Worm (Caenorhabditis elegans) whole organism, early embryonic: Measurements from ENCODE around the gene srh-22.

Experiments
- B0310.2 ChIP-seq: sonication (generic microtip); optimal IDR thresholded peaks from 2 replicates; lab custom pipeline; 2016; ENCODE audit warnings: mild to moderate bottlenecking, missing genetic modification characterization, missing compliant biosample characterization
- F13C5.2 ChIP-seq: sonication (generic microtip); optimal IDR thresholded peaks from 2 replicates; lab custom pipeline; 2017; ENCODE audit warnings: mild to moderate bottlenecking, missing genetic modification characterization, inconsistent platforms, missing compliant biosample characterization
- aly-1 ChIP-seq: sonication (generic microtip); optimal IDR thresholded peaks from 2 replicates; lab custom pipeline; 2016; ENCODE audit warnings: missing genetic modification characterization, missing compliant biosample characterization
- ama-1 ChIP-seq: fragments of 150-350 bp; optimal IDR thresholded peaks from 2 replicates; lab custom pipeline; 2014
- ceh-13 ChIP-seq: fragments of 200-800 bp; sonication (Bioruptor generic); optimal IDR thresholded peaks from 2 replicates; lab custom pipeline; 2018; ENCODE audit warnings: mild to moderate bottlenecking, missing genetic modification characterization, missing compliant biosample characterization
- ets-7 ChIP-seq: sonication (generic microtip); optimal IDR thresholded peaks from 2 replicates; lab custom pipeline; 2016; ENCODE audit warnings: missing genotype, missing genetic modification characterization, missing compliant biosample characterization
- flt-1 ChIP-seq: fragments of 200-800 bp; sonication (Bioruptor generic); IDR thresholded peaks from 2 replicates; pipeline ENCODE4 v1.3.6; 2022; ENCODE audit warnings: missing genetic modification characterization, missing compliant biosample characterization
- hmg-4 ChIP-seq: fragments of 200-800 bp; sonication (Bioruptor generic); optimal IDR thresholded peaks from 2 replicates; lab custom pipeline; 2018; ENCODE audit warnings: mild to moderate bottlenecking, missing genetic modification characterization, missing compliant biosample characterization
- hnd-1 ChIP-seq: sonication (generic microtip); optimal IDR thresholded peaks from 2 replicates; lab custom pipeline; 2016; ENCODE audit warnings: missing genetic modification characterization, missing compliant biosample characterization
- scrt-1 ChIP-seq: fragments of 200-800 bp; sonication (Bioruptor generic); IDR thresholded peaks from 2 replicates; pipeline ENCODE4 v1.3.6; 2022; ENCODE audit warnings: missing genetic modification characterization, missing compliant biosample characterization
- sea-1 ChIP-seq: fragments of 200-800 bp; sonication (Bioruptor generic); conservative IDR thresholded peaks from 2 replicates; pipeline ENCODE4 v1.3.6; 2022; ENCODE audit warnings: missing genetic modification characterization, missing compliant biosample characterization
- tbx-11 ChIP-seq: fragments of 200-800 bp; sonication (Bioruptor generic); IDR thresholded peaks from 2 replicates; pipeline ENCODE4 v1.3.6; 2022; ENCODE audit warnings: missing genetic modification characterization, missing compliant biosample characterization
- tbx-37 ChIP-seq: fragments of 200-800 bp; sonication (Bioruptor generic); conservative IDR thresholded peaks from 2 replicates; pipeline ENCODE4 v1.3.6; 2022; ENCODE audit warnings: missing genetic modification reagents, missing genetic modification characterization, missing compliant biosample characterization
- tra-4 ChIP-seq: sonication (generic microtip); optimal IDR thresholded peaks from 2 replicates; lab custom pipeline; 2017; ENCODE audit warnings: missing genetic modification characterization, missing compliant biosample characterization

DNA sequence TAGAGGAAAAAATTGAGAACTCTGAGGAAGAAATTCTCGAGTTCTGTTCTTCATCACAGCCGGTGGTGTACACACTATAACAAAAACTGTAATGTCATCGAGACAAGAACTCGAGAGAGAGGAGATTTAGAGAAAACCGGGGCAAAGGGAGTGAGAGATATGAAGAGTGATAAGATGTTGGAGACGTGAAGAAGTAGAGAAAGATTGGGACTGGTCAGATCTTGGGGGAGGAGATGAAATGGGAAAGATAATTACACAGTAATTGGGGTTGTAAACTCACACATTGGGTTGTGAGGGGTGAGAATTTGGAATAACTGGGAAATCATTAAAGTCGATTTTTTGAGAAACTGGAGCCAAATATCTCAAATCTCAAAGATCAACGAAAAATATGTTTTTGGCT lies 43.7 kb downstream of the srh-22 start:
- TF ChIP-seq ama-1 (lab: Kevin White, UChicago) (no peak), ceh-13 (GFP tag; lab: Kevin White, UChicago) (no peak), tbx-11 (GFP tag; lab: Robert Waterston, UW) (no peak), tra-4 (tag; lab: Kevin White, UChicago) (no peak), aly-1 (no peak), hmg-4 (no peak), ets-7 (tag; lab: Kevin White, UChicago) (no peak), hnd-1 (tag; lab: Kevin White, UChicago) (no peak), sea-1 (GFP tag; lab: Robert Waterston, UW) (no peak), B0310.2 (tag; lab: Kevin White, UChicago) (no peak), F13C5.2 (no peak), tbx-37 (no peak), scrt-1 (GFP tag; lab: Robert Waterston, UW) (no peak), flt-1 (GFP tag; lab: Robert Waterston, UW) (no peak)
